Fruit fly (Drosophila melanogaster): ENCODE measurements around the gene CG3698.
A peak's percentile ranks its signal among the peaks of the same experiment; 100 is the strongest.

Gene CG3698

DNA sequence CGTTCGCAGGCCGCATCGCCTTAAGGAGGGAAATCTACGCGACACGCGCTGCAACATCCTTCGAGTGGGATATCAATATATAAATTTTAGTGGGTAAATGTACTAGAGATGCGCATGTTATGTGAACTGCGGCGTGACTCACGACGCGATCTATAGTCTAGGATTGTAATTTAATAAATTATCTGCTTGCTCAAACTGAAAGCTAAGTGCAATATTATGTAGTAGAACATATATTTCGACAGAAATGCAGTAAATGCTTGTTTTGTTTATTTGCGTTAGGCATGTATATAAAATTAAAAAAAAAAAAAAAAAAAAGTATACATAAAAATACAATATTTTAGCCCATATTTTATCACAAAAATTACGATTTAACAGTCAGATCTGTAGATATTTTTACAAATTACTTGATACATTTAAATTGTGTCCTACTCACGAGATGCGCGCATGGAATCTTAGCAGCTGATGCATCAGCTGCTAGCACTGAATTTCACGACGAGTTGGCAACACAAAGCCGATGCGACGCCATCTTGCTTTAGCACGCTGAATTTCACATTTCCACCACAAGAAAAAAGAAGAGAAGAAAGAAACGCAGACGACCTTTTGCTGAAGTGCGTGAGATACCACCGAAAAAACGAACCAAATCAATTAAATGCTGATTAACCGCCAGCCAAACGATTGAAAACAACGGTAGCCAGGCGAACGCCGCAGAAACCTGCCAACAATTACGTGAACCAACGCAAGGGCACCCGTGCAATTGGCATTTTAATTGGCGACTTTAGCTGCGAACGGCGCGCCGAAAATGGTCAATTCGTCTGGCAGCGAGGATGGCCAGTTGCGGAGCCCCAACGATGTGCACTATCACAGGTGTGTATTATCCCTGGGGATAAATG is 26.9 kb downstream of the CG3698 start, which contains the start of the genes CG4042 and Pitslre (continued):
- TF ChIP-seq corto (GFP tag; optimal IDR thresholded peaks at IDR 0.05) (peak; percentile 20), hth (optimal IDR thresholded peaks at IDR 0.05) (no peak), CG11398 (GFP tag; optimal IDR thresholded peaks at IDR 0.05) (no peak), CG30431 (GFP tag; optimal IDR thresholded peaks at IDR 0.05) (no peak), dimm (GFP tag; IDR thresholded peaks at IDR 0.05) (no peak), CG4282 (GFP tag; optimal IDR thresholded peaks at IDR 0.05) (no peak), ranshi (GFP tag; IDR thresholded peaks at IDR 0.05) (no peak), CG3065 (GFP tag; optimal IDR thresholded peaks at IDR 0.05) (no peak), Sry-δ (GFP tag; optimal IDR thresholded peaks at IDR 0.05) (peak; percentile 55), CG11560 (tag; IDR thresholded peaks at IDR 0.05) (no peak), CG2116 (GFP tag; optimal IDR thresholded peaks at IDR 0.05) (peak; percentile 25), crp (GFP tag; optimal IDR thresholded peaks at IDR 0.05) (peak; percentile 95 to 96), D19B (GFP tag; optimal IDR thresholded peaks at IDR 0.05) (peak; percentile 25), Adf1 (GFP tag; IDR thresholded peaks at IDR 0.05) (peak; percentile 28; the same call in 1 of the 2 replicates), Scr (GFP tag; IDR thresholded peaks at IDR 0.05; ENCODE audit: partially characterized antibody) (peak; percentile 78), ro (GFP tag; IDR thresholded peaks at IDR 0.05) (no peak), Fer3 (tag; optimal IDR thresholded peaks at IDR 0.05) (no peak), CG13624 (GFP tag; optimal IDR thresholded peaks at IDR 0.05) (no peak), sug (tag; optimal IDR thresholded peaks at IDR 0.05) (peak; percentile 6), D (optimal IDR thresholded peaks at IDR 0.05) (no peak), D (GFP tag; optimal IDR thresholded peaks at IDR 0.05) (peak; percentile 28), Poxn (GFP tag; IDR thresholded peaks at IDR 0.05) (no peak), ind (GFP tag; optimal IDR thresholded peaks at IDR 0.05) (peak; percentile 56), dan (GFP tag; IDR thresholded peaks at IDR 0.05) (no peak), CG2129 (GFP tag; IDR thresholded peaks at IDR 0.05; ENCODE audit: partially characterized antibody) (peak; percentile 72), CG32772 (GFP tag; IDR thresholded peaks at IDR 0.05) (no peak; the same call in 1 of the 2 replicates), wek (GFP tag; optimal IDR thresholded peaks at IDR 0.05) (no peak), ERR (GFP tag; optimal IDR thresholded peaks at IDR 0.05) (no peak), org-1 (GFP tag; optimal IDR thresholded peaks at IDR 0.05) (no peak), chif (GFP tag; optimal IDR thresholded peaks at IDR 0.05) (no peak), CG32532 (GFP tag; IDR thresholded peaks at IDR 0.05) (peak; percentile 50; the same call in 1 of the 2 replicates), CG7786 (GFP tag; optimal IDR thresholded peaks at IDR 0.05) (no peak), CG14710 (tag; optimal IDR thresholded peaks at IDR 0.05) (peak; percentile 37), CG10147 (GFP tag; optimal IDR thresholded peaks at IDR 0.05) (peak; percentile 11), CG6254 (GFP tag; optimal IDR thresholded peaks at IDR 0.05) (no peak), CG2875 (GFP tag; optimal IDR thresholded peaks at IDR 0.05) (no peak), Atf6 (GFP tag; IDR thresholded peaks at IDR 0.05) (0 out of 2 replicates have a peak, but pooled peaks have one; percentile 36), unc-4 (GFP tag; IDR thresholded peaks at IDR 0.05; ENCODE audit: partially characterized antibody) (peak; percentile 73), CG12236 (GFP tag; optimal IDR thresholded peaks at IDR 0.05) (no peak), Eip74EF (GFP tag; optimal IDR thresholded peaks at IDR 0.05) (no peak), ara (GFP tag; IDR thresholded peaks at IDR 0.05) (no peak), run (tag; optimal IDR thresholded peaks at IDR 0.05) (no peak), kay (GFP tag; optimal IDR thresholded peaks at IDR 0.05) (peak; percentile 25), CG15479 (GFP tag; optimal IDR thresholded peaks at IDR 0.05) (no peak), CG6683 (GFP tag; optimal IDR thresholded peaks at IDR 0.05) (no peak), jumu (GFP tag; optimal IDR thresholded peaks at IDR 0.05) (no peak), CG6791 (GFP tag; IDR thresholded peaks at IDR 0.05; ENCODE audit: partially characterized antibody) (0 out of 3 replicates have a peak, but pooled peaks have one; percentile 54), seq (GFP tag; IDR thresholded peaks at IDR 0.05) (0 out of 2 replicates have a peak, but pooled peaks have one; percentile 8), crc (GFP tag; optimal IDR thresholded peaks at IDR 0.05) (no peak)

Data from whole organism, embryonic.